In the genomic region with DNA sequence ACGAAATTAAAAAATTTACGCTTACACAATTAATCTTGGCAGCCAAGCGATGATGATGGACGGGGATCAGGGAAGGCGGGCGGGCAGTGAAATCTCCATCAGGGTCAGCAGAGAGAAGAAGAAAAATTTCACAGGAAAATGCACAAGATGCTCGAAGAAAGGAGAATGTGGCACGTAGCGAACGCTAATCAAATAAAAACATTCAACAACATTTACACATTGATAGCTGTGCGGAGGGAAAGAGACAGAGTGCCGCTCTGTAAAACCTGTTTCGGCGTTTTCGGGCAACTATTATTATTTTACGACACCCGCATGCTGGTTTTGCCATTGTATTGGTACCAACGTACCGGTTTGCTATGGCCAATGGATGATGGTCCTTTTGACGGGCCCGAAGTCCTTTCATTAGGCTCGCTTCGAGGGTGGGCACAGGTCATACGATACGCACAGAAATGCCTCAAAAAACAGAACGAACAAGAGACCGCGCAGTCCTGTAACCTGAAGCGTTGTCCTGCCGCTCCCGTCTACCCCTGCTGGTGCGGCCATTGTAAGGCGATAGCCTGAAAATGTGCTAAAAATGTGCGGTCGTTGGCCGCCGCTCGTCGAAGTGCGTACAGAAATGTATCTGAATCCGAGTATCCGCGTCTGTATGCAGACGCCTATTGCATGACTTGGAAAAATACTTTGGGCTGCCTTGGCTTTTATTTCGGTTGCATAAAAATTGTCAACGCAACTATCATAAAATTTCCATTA, we compare ENCODE assay signal across 1 fruit fly cellular context.
TF ChIP-seq lines count a peak whose summit lies in the region.

No protein-coding gene starts in this region.

TF ChIP-seq in whole organism, embryonic, 481 proteins besides CTCF, POLR2A, EP300 and RAD21 (continued from another document and continues in another):
- TF ChIP-seq lola (GFP tag; optimal IDR thresholded peaks at IDR 0.05; lab: Kevin White, UChicago) (no peak), gsb-n (tag; optimal IDR thresholded peaks at IDR 0.05; lab: Kevin White, UChicago) (peak; percentile 44), CG11695 (GFP tag; IDR thresholded peaks at IDR 0.05; lab: Robert Waterston, UW) (no peak), CG12391 (tag; optimal IDR thresholded peaks at IDR 0.05; lab: Kevin White, UChicago) (no peak), dysf (GFP tag; IDR thresholded peaks at IDR 0.05; lab: Robert Waterston, UW) (no peak), gt (GFP tag; IDR thresholded peaks at IDR 0.05; lab: Robert Waterston, UW) (no peak), CG15696 (tag; optimal IDR thresholded peaks at IDR 0.05; lab: Kevin White, UChicago) (peak; percentile 6), TFAM (GFP tag; optimal IDR thresholded peaks at IDR 0.05; lab: Kevin White, UChicago) (no peak), CHES-1-like (GFP tag; optimal IDR thresholded peaks at IDR 0.05; lab: Kevin White, UChicago) (no peak), abd-A (tag; optimal IDR thresholded peaks at IDR 0.05; lab: Kevin White, UChicago) (peak; percentile 40), sim (GFP tag; IDR thresholded peaks at IDR 0.05; lab: Robert Waterston, UW) (no peak), CG18262 (tag; optimal IDR thresholded peaks at IDR 0.05; lab: Kevin White, UChicago) (no peak), HmgD (GFP tag; optimal IDR thresholded peaks at IDR 0.05; lab: Kevin White, UChicago) (no peak), Vsx1 (GFP tag; optimal IDR thresholded peaks at IDR 0.05; lab: Kevin White, UChicago) (peak; percentile 17), ro (GFP tag; IDR thresholded peaks at IDR 0.05; lab: Robert Waterston, UW) (no peak), croc (GFP tag; conservative IDR thresholded peaks at IDR 0.05; lab: Robert Waterston, UW) (no peak), Xbp1 (GFP tag; optimal IDR thresholded peaks at IDR 0.05; lab: Kevin White, UChicago) (no peak), az2 (GFP tag; optimal IDR thresholded peaks at IDR 0.05; lab: Kevin White, UChicago) (no peak), CG8924 (tag; optimal IDR thresholded peaks at IDR 0.05; lab: Kevin White, UChicago) (peak; percentile 32), CG30431 (GFP tag; optimal IDR thresholded peaks at IDR 0.05; lab: Kevin White, UChicago) (no peak), bowl (GFP tag; IDR thresholded peaks at IDR 0.05; lab: Robert Waterston, UW) (no peak), pnt (GFP tag; optimal IDR thresholded peaks at IDR 0.05; lab: Kevin White, UChicago) (no peak), B-H1 (GFP tag; IDR thresholded peaks at IDR 0.05; lab: Robert Waterston, UW) (no peak), Hr39 (optimal IDR thresholded peaks at IDR 0.05; lab: Kevin White, UChicago) (no peak), CG2129 (GFP tag; IDR thresholded peaks at IDR 0.05; lab: Robert Waterston, UW; ENCODE audit: partially characterized antibody) (no peak), Kr (GFP tag; optimal IDR thresholded peaks at IDR 0.05; lab: Kevin White, UChicago) (peak; percentile 80), CG31388 (GFP tag; optimal IDR thresholded peaks at IDR 0.05; lab: Kevin White, UChicago) (no peak), en (GFP tag; optimal IDR thresholded peaks at IDR 0.05; lab: Kevin White, UChicago) (no peak), CG34224 (GFP tag; IDR thresholded peaks at IDR 0.05; lab: Robert Waterston, UW; ENCODE audit: partially characterized antibody) (no peak), CG7987 (GFP tag; optimal IDR thresholded peaks at IDR 0.05; lab: Kevin White, UChicago) (no peak), Bteb2 (GFP tag; optimal IDR thresholded peaks at IDR 0.05; lab: Kevin White, UChicago) (no peak), CG2202 (tag; optimal IDR thresholded peaks at IDR 0.05; lab: Kevin White, UChicago) (no peak), sob (GFP tag; IDR thresholded peaks at IDR 0.05; lab: Robert Waterston, UW) (no peak), Ravus (GFP tag; IDR thresholded peaks at IDR 0.05; lab: Robert Waterston, UW) (no peak), scrt (GFP tag; optimal IDR thresholded peaks at IDR 0.05; lab: Kevin White, UChicago) (no peak), ssp (GFP tag; IDR thresholded peaks at IDR 0.05; lab: Robert Waterston, UW) (no peak), ara (GFP tag; IDR thresholded peaks at IDR 0.05; lab: Robert Waterston, UW) (no peak), Oaz (GFP tag; IDR thresholded peaks at IDR 0.05; lab: Robert Waterston, UW) (no peak), CG18599 (GFP tag; optimal IDR thresholded peaks at IDR 0.05; lab: Kevin White, UChicago) (no peak), CG13424 (tag; optimal IDR thresholded peaks at IDR 0.05; lab: Kevin White, UChicago) (no peak), cwo (GFP tag; optimal IDR thresholded peaks at IDR 0.05; lab: Kevin White, UChicago) (no peak), org-1 (GFP tag; optimal IDR thresholded peaks at IDR 0.05; lab: Kevin White, UChicago) (no peak), Hr78 (GFP tag; optimal IDR thresholded peaks at IDR 0.05; lab: Kevin White, UChicago) (peak in 1 of 2 experiments; percentile 2), vvl (GFP tag; IDR thresholded peaks at IDR 0.05; lab: Robert Waterston, UW) (peak; percentile 35; the same call in 1 of the 2 replicates), hkb (optimal IDR thresholded peaks at IDR 0.05; lab: Kevin White, UChicago) (no peak), hkb (GFP tag; IDR thresholded peaks at IDR 0.05; lab: Robert Waterston, UW) (no peak), CG33557 (GFP tag; optimal IDR thresholded peaks at IDR 0.05; lab: Kevin White, UChicago) (no peak), CG4854 (GFP tag; optimal IDR thresholded peaks at IDR 0.05; lab: Kevin White, UChicago) (no peak), CG18476 (GFP tag; optimal IDR thresholded peaks at IDR 0.05; lab: Kevin White, UChicago) (no peak), NC2β (GFP tag; optimal IDR thresholded peaks at IDR 0.05; lab: Kevin White, UChicago) (no peak), CG1832 (GFP tag; optimal IDR thresholded peaks at IDR 0.05; lab: Kevin White, UChicago) (peak; percentile 31), gce (GFP tag; IDR thresholded peaks at IDR 0.05; lab: Robert Waterston, UW) (no peak), eve (GFP tag; optimal IDR thresholded peaks at IDR 0.05; lab: Kevin White, UChicago) (no peak), CG6689 (GFP tag; IDR thresholded peaks at IDR 0.05; lab: Robert Waterston, UW) (no peak), CG9876 (GFP tag; optimal IDR thresholded peaks at IDR 0.05; lab: Kevin White, UChicago) (no peak), CG32772 (GFP tag; IDR thresholded peaks at IDR 0.05; lab: Robert Waterston, UW) (no peak), Myb (GFP tag; optimal IDR thresholded peaks at IDR 0.05; lab: Kevin White, UChicago) (no peak), GATAe (GFP tag; conservative IDR thresholded peaks at IDR 0.05; lab: Robert Waterston, UW) (no peak), gem (tag; optimal IDR thresholded peaks at IDR 0.05; lab: Kevin White, UChicago) (no peak), Oli (tag; optimal IDR thresholded peaks at IDR 0.05; lab: Kevin White, UChicago) (no peak), nerfin-1 (tag; optimal IDR thresholded peaks at IDR 0.05; lab: Kevin White, UChicago) (peak; percentile 11), maf-S (GFP tag; optimal IDR thresholded peaks at IDR 0.05; lab: Kevin White, UChicago) (no peak), CG1529 (GFP tag; optimal IDR thresholded peaks at IDR 0.05; lab: Kevin White, UChicago) (peak; percentile 19), CG32532 (GFP tag; IDR thresholded peaks at IDR 0.05; lab: Robert Waterston, UW) (no peak), dati (GFP tag; IDR thresholded peaks at IDR 0.05; lab: Robert Waterston, UW) (no peak), ATbp (GFP tag; optimal IDR thresholded peaks at IDR 0.05; lab: Kevin White, UChicago) (no peak), Drgx (GFP tag; IDR thresholded peaks at IDR 0.05; lab: Robert Waterston, UW) (no peak), CG10274 (GFP tag; optimal IDR thresholded peaks at IDR 0.05; lab: Kevin White, UChicago) (no peak), ranshi (GFP tag; IDR thresholded peaks at IDR 0.05; lab: Robert Waterston, UW) (no peak), sima (GFP tag; optimal IDR thresholded peaks at IDR 0.05; lab: Kevin White, UChicago) (no peak), twi (tag; optimal IDR thresholded peaks at IDR 0.05; lab: Kevin White, UChicago) (peak; percentile 84), CG3995 (GFP tag; optimal IDR thresholded peaks at IDR 0.05; lab: Kevin White, UChicago) (no peak), Poxn (GFP tag; IDR thresholded peaks at IDR 0.05; lab: Robert Waterston, UW) (no peak), CG6272 (GFP tag; IDR thresholded peaks at IDR 0.05; lab: Robert Waterston, UW) (no peak), CG7745 (tag; optimal IDR thresholded peaks at IDR 0.05; lab: Kevin White, UChicago) (peak; percentile 76), cad (GFP tag; optimal IDR thresholded peaks at IDR 0.05; lab: Kevin White, UChicago) (peak; percentile 96), dmrt11E (tag; optimal IDR thresholded peaks at IDR 0.05; lab: Kevin White, UChicago) (no peak), ac (GFP tag; optimal IDR thresholded peaks at IDR 0.05; lab: Kevin White, UChicago) (no peak), sd (tag; optimal IDR thresholded peaks at IDR 0.05; lab: Kevin White, UChicago) (peak; percentile 67), crp (GFP tag; optimal IDR thresholded peaks at IDR 0.05; lab: Kevin White, UChicago) (no peak), Stat92E (GFP tag; optimal IDR thresholded peaks at IDR 0.05; lab: Kevin White, UChicago) (peak in 1 of 3 experiments; percentile 96), CG15479 (GFP tag; optimal IDR thresholded peaks at IDR 0.05; lab: Kevin White, UChicago) (peak; percentile 89), vnd (GFP tag; IDR thresholded peaks at IDR 0.05; lab: Robert Waterston, UW; ENCODE audit: partially characterized antibody) (no peak), CG12236 (GFP tag; optimal IDR thresholded peaks at IDR 0.05; lab: Kevin White, UChicago) (no peak), br (optimal IDR thresholded peaks at IDR 0.05; lab: Kevin White, UChicago) (no peak), CG15011 (GFP tag; optimal IDR thresholded peaks at IDR 0.05; lab: Kevin White, UChicago) (no peak), CG34422 (GFP tag; IDR thresholded peaks at IDR 0.05; lab: Robert Waterston, UW) (no peak), ham (GFP tag; IDR thresholded peaks at IDR 0.05; lab: Robert Waterston, UW) (no peak), fd96Cb (tag; optimal IDR thresholded peaks at IDR 0.05; lab: Kevin White, UChicago) (no peak), ind (GFP tag; optimal IDR thresholded peaks at IDR 0.05; lab: Kevin White, UChicago) (no peak), D (optimal IDR thresholded peaks at IDR 0.05; lab: Kevin White, UChicago) (peak; percentile 99), D (GFP tag; optimal IDR thresholded peaks at IDR 0.05; lab: Kevin White, UChicago) (peak; percentile 16), Lpt (GFP tag; optimal IDR thresholded peaks at IDR 0.05; lab: Kevin White, UChicago) (no peak), esg (GFP tag; conservative IDR thresholded peaks at IDR 0.05; lab: Robert Waterston, UW) (no peak), CG2120 (GFP tag; optimal IDR thresholded peaks at IDR 0.05; lab: Kevin White, UChicago) (no peak), Bdp1 (GFP tag; optimal IDR thresholded peaks at IDR 0.05; lab: Kevin White, UChicago) (no peak), CG3065 (GFP tag; optimal IDR thresholded peaks at IDR 0.05; lab: Kevin White, UChicago) (no peak), CG3726 (GFP tag; IDR thresholded peaks at IDR 0.05; lab: Robert Waterston, UW) (no peak), Nf-YA (GFP tag; IDR thresholded peaks at IDR 0.05; lab: Robert Waterston, UW) (no peak), chif (GFP tag; optimal IDR thresholded peaks at IDR 0.05; lab: Kevin White, UChicago) (no peak), Dref (GFP tag; IDR thresholded peaks at IDR 0.05; lab: Robert Waterston, UW) (no peak), zfh2 (GFP tag; optimal IDR thresholded peaks at IDR 0.05; lab: Kevin White, UChicago) (no peak), CG17802 (tag; optimal IDR thresholded peaks at IDR 0.05; lab: Kevin White, UChicago) (no peak), zen (tag; optimal IDR thresholded peaks at IDR 0.05; lab: Kevin White, UChicago) (peak; percentile 84), crol (GFP tag; IDR thresholded peaks at IDR 0.05; lab: Robert Waterston, UW) (peak; percentile 67), CG3281 (GFP tag; optimal IDR thresholded peaks at IDR 0.05; lab: Kevin White, UChicago) (no peak), Abd-B (GFP tag; optimal IDR thresholded peaks at IDR 0.05; lab: Kevin White, UChicago) (no peak), Awh (GFP tag; IDR thresholded peaks at IDR 0.05; lab: Robert Waterston, UW) (no peak), CG4617 (GFP tag; optimal IDR thresholded peaks at IDR 0.05; lab: Kevin White, UChicago; ENCODE audit: borderline replicate concordance) (no peak), Rx (GFP tag; IDR thresholded peaks at IDR 0.05; lab: Robert Waterston, UW) (no peak), Gsc (GFP tag; IDR thresholded peaks at IDR 0.05; lab: Robert Waterston, UW) (no peak), CG8388 (GFP tag; optimal IDR thresholded peaks at IDR 0.05; lab: Kevin White, UChicago) (no peak), CG6683 (GFP tag; optimal IDR thresholded peaks at IDR 0.05; lab: Kevin White, UChicago) (no peak), tgo (GFP tag; IDR thresholded peaks at IDR 0.05; lab: Robert Waterston, UW) (no peak), gcm (GFP tag; optimal IDR thresholded peaks at IDR 0.05; lab: Kevin White, UChicago) (peak; percentile 88), CG6175 (GFP tag; IDR thresholded peaks at IDR 0.05; lab: Robert Waterston, UW) (0 out of 3 replicates have a peak, but pooled peaks have one; percentile 27), YL-1 (GFP tag; optimal IDR thresholded peaks at IDR 0.05; lab: Kevin White, UChicago) (no peak), fru (optimal IDR thresholded peaks at IDR 0.05; lab: Kevin White, UChicago) (no peak), jigr1 (GFP tag; IDR thresholded peaks at IDR 0.05; lab: Robert Waterston, UW) (no peak), Trl (optimal IDR thresholded peaks at IDR 0.05; lab: Kevin White, UChicago) (no peak), Trl (GFP tag; optimal IDR thresholded peaks at IDR 0.05; lab: Kevin White, UChicago) (no peak), dimm (GFP tag; IDR thresholded peaks at IDR 0.05; lab: Robert Waterston, UW) (no peak), CG3407 (GFP tag; optimal IDR thresholded peaks at IDR 0.05; lab: Kevin White, UChicago) (no peak), bigmax (GFP tag; optimal IDR thresholded peaks at IDR 0.05; lab: Kevin White, UChicago) (no peak), Side (GFP tag; optimal IDR thresholded peaks at IDR 0.05; lab: Kevin White, UChicago) (no peak), Hey (tag; optimal IDR thresholded peaks at IDR 0.05; lab: Kevin White, UChicago) (no peak), Dll (GFP tag; IDR thresholded peaks at IDR 0.05; lab: Robert Waterston, UW; ENCODE audit: partially characterized antibody) (no peak), dm (GFP tag; optimal IDR thresholded peaks at IDR 0.05; lab: Kevin White, UChicago) (no peak), ci (GFP tag; IDR thresholded peaks at IDR 0.05; lab: Robert Waterston, UW) (0 out of 3 replicates have a peak, but pooled peaks have one; percentile 44), Nf-YC (tag; optimal IDR thresholded peaks at IDR 0.05; lab: Kevin White, UChicago) (no peak), repo (GFP tag; optimal IDR thresholded peaks at IDR 0.05; lab: Kevin White, UChicago) (no peak)
